Worm (Caenorhabditis elegans): Measurements from ENCODE around the gene W07G4.1.

DNA sequence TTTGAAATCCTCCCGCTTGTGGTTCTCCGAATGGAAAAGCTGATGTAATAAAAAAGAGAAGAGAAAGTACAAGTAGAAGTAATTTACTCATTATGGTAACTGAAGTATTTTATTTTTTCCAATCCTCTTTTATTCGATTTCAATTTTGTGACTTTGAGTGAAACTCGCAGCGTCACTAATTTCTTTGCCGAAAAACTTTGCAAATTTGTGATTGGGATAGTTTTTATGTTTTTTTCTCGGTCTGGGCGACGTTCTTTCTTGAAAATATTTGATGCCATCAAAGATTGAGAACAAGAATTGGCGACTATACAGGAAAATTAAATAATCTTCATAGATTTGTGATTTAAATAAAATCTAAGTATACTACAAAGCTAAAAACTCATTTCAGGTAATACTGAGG, 33.8 kb upstream of the W07G4.1 start, which contains the start of gene far-4:
- TF ChIP-seq ceh-82 (tag; optimal IDR thresholded peaks at IDR 0.05) (no peak), nhr-19 (GFP tag; conservative IDR thresholded peaks at IDR 0.05) (no peak), nhr-77 (tag; optimal IDR thresholded peaks at IDR 0.05) (no peak), lin-13 (GFP tag; optimal IDR thresholded peaks at IDR 0.05) (no peak), unc-30 (tag; optimal IDR thresholded peaks at IDR 0.05) (no peak), egl-27 (tag; optimal IDR thresholded peaks at IDR 0.05) (no peak), unc-130 (tag; optimal IDR thresholded peaks at IDR 0.05) (no peak), zag-1 (tag; optimal IDR thresholded peaks at IDR 0.05) (no peak), ztf-4 (tag; optimal IDR thresholded peaks at IDR 0.05) (no peak), nhr-76 (tag; optimal IDR thresholded peaks at IDR 0.05) (no peak), mdl-1 (tag; optimal IDR thresholded peaks at IDR 0.05) (no peak), ama-1 (optimal IDR thresholded peaks at IDR 0.05) (no peak), elt-3 (tag; optimal IDR thresholded peaks at IDR 0.05) (no peak), sox-4 (tag; optimal IDR thresholded peaks at IDR 0.05) (no peak)

All from whole organism, L1 larva.